In genomic region chrV:12484585-12484984, ce11 we compare ENCODE assay signal across 2 worm cellular contexts.
A peak's percentile ranks its signal among the peaks of the same experiment; 100 is the strongest.
TF ChIP-seq lines count a peak whose summit lies in the region.

TSS of gene srt-39 (plus strand) at chrV:12484885.

TF ChIP-seq in whole organism, L4 larva, 104 proteins besides CTCF, POLR2A, EP300 and RAD21:
- TF ChIP-seq ceh-20 (GFP tag; IDR thresholded peaks at IDR 0.05; lab: Robert Waterston, UW) (no peak), mdt-29 (GFP tag; IDR thresholded peaks at IDR 0.05; lab: Robert Waterston, UW) (0 out of 2 replicates have a peak, but pooled peaks have one; percentile 16)

TF ChIP-seq in whole organism, young adult, 124 proteins besides CTCF, POLR2A, EP300 and RAD21:
- TF ChIP-seq cebp-1 (GFP tag; IDR thresholded peaks at IDR 0.05; lab: Robert Waterston, UW), result no peak
- TF ChIP-seq cebp-1 (tag; optimal IDR thresholded peaks at IDR 0.05; lab: Kevin White, UChicago), result peak; percentile 6
- TF ChIP-seq attf-6 (GFP tag; IDR thresholded peaks at IDR 0.05; lab: Robert Waterston, UW), result no peak
